Fruit fly (Drosophila melanogaster): ENCODE data around the gene eEF1alpha2.

Gene eEF1alpha2

dm6 chr3R:31761529-31762009 lies 23.3 kb downstream of the eEF1alpha2 start, which contains the start of gene Smvt:
Gene Smvt, minus strand, starts transcription at chr3R:31761579.
- TF ChIP-seq Sin3A (optimal IDR thresholded peaks at IDR 0.05): no peak
- TF ChIP-seq ttk (optimal IDR thresholded peaks at IDR 0.05): no peak
- no peak for TF ChIP-seq psq (optimal IDR thresholded peaks at IDR 0.05)
- no peak for TF ChIP-seq Myc (optimal IDR thresholded peaks at IDR 0.05)
- no peak for TF ChIP-seq h (optimal IDR thresholded peaks at IDR 0.05)
- TF ChIP-seq insv (optimal IDR thresholded peaks at IDR 0.05): no peak

dm6 chr3R:31762672-31763071 lies 24.4 kb downstream of the eEF1alpha2 start:
- TF ChIP-seq psq (optimal IDR thresholded peaks at IDR 0.05): no peak
- TF ChIP-seq h (optimal IDR thresholded peaks at IDR 0.05): no peak
- TF ChIP-seq ttk (optimal IDR thresholded peaks at IDR 0.05): no peak
- TF ChIP-seq Sin3A (optimal IDR thresholded peaks at IDR 0.05): no peak
- no peak for TF ChIP-seq Myc (optimal IDR thresholded peaks at IDR 0.05)
- no peak for TF ChIP-seq insv (optimal IDR thresholded peaks at IDR 0.05)

- TF ChIP-seq ttk (optimal IDR thresholded peaks at IDR 0.05) (no peak), Sin3A (optimal IDR thresholded peaks at IDR 0.05) (no peak), insv (optimal IDR thresholded peaks at IDR 0.05) (no peak), psq (optimal IDR thresholded peaks at IDR 0.05) (no peak), Myc (optimal IDR thresholded peaks at IDR 0.05) (no peak), h (optimal IDR thresholded peaks at IDR 0.05) (no peak)
Observed at dm6 chr3R:31764672-31765071, 26.4 kb downstream of the eEF1alpha2 start, which contains the start of gene CG2150. Gene CG2150, minus strand, starts transcription at chr3R:31764772.

DNA sequence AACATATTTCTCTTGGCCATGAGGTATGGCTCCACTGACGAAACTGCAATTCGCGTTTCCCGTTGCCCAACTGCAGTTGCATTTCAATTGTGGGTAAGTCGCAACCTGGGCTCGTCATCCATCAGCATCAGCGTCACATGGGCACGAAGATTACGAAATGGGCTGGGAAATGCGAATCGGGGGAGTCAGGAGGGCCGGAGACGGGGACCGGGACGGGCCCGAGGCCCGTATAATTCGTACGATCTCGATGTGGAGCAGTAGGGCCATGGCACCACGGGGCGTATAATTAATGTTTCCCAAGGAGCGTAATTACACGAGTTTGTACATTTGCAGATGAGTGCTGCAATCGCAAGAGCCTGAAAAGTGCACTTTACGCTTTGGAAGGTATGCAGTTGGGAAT lies 26.9 kb downstream of the eEF1alpha2 start:
- TF ChIP-seq ttk (optimal IDR thresholded peaks at IDR 0.05) (no peak), Myc (optimal IDR thresholded peaks at IDR 0.05) (no peak), insv (optimal IDR thresholded peaks at IDR 0.05) (no peak), Sin3A (optimal IDR thresholded peaks at IDR 0.05) (no peak), psq (optimal IDR thresholded peaks at IDR 0.05) (no peak), h (optimal IDR thresholded peaks at IDR 0.05) (no peak)

- TF ChIP-seq Myc (optimal IDR thresholded peaks at IDR 0.05) (no peak), Sin3A (optimal IDR thresholded peaks at IDR 0.05) (no peak), h (optimal IDR thresholded peaks at IDR 0.05) (no peak)
Observed at dm6 chr3R:31767528-31767927, 29.3 kb downstream of the eEF1alpha2 start.

- TF ChIP-seq h (optimal IDR thresholded peaks at IDR 0.05) (no peak), ttk (optimal IDR thresholded peaks at IDR 0.05) (no peak), Sin3A (optimal IDR thresholded peaks at IDR 0.05) (no peak), insv (optimal IDR thresholded peaks at IDR 0.05) (no peak), Myc (optimal IDR thresholded peaks at IDR 0.05) (no peak), psq (optimal IDR thresholded peaks at IDR 0.05) (no peak)
Observed at dm6 chr3R:31768198-31768597, 29.9 kb downstream of the eEF1alpha2 start.

DNA sequence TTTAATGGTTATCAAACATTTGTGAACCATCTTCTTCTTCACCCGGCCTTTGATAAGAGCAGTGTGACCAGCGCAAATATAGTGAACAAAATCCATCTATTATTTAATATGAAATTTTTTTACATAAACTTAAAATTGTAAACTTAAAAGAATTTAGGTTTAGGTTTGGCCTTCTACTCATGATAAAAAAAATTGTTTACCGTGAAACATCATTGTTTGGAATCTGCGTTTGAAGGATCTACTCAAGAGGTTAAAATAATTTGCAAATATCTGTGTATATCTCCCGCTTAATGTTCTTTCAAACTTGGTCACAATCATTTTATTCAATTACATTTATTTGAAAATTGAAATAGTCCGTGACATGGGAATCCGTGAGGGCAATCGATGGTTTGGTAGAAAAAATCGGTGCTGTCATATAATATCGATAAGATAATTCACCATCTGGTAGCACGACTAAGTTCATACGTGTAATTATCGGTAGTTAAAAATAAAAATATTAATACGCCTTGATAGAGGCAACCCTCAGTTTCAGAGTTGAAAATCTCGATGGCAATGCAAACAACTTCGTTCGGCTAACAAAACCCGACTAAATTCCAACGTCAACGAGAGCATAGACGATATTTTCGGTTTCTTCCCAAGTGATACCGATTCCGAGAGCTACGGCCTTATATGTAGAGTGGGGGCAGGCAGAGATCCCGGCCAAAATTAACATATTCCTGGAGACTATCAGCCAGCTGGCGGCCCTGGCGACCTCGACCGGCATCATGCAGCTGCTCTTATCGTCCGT lies 33.7 kb downstream of the eEF1alpha2 start, which contains the start of the genes betaGlu and sip3:
TSS of gene betaGlu (minus strand) at position 59 of the 787 bp plus-strand sequence.
TSS of gene sip3 (plus strand) at position 430 of the 787 bp plus-strand sequence.
- TF ChIP-seq ttk (optimal IDR thresholded peaks at IDR 0.05): no peak
- TF ChIP-seq psq (optimal IDR thresholded peaks at IDR 0.05): no peak

DNA sequence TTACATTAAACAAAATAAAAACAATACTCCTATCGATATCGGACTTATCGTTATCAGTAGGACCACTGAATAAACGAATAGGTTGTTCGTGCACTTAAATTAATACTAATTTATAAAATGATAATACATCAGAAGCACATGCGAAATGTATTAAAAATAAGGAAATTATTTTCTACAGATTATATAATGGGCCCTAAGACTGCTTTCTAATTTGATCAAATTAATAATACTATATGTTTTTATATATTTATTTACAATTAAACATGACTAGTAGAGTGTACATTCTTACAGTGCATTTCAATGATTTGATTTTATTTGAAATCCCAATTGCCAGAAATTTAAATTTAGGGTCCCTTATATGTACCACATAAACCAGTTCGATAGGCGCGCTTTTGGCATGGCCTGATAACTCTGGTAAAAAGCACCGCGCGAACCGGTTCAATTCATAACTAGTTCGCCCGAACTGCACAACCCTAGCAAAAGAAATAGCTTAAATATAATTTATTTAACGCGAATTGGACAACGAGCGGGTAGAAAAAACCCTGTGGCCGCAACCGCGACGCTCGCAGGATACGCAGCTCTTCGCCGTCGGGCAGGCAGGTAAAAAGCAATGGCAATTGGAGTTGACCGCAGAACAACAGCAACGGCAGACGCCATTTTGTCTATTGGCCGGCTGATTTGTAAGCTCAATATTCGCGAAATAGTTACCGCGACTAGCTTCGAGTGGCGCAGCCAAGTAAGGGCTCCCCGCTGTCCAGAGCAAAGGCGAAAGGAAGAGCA lies 38.5 kb downstream of the eEF1alpha2 start, which contains the start of the genes CG2126 and faf:
TSS of gene CG2126 (minus strand) at position 70 of the 780 bp plus-strand sequence.
TSS of gene faf (plus strand) at position 438 of the 780 bp plus-strand sequence.
- TF ChIP-seq Myc (optimal IDR thresholded peaks at IDR 0.05) (no peak), h (optimal IDR thresholded peaks at IDR 0.05) (no peak), psq (optimal IDR thresholded peaks at IDR 0.05) (no peak), Sin3A (optimal IDR thresholded peaks at IDR 0.05) (no peak)

DNA sequence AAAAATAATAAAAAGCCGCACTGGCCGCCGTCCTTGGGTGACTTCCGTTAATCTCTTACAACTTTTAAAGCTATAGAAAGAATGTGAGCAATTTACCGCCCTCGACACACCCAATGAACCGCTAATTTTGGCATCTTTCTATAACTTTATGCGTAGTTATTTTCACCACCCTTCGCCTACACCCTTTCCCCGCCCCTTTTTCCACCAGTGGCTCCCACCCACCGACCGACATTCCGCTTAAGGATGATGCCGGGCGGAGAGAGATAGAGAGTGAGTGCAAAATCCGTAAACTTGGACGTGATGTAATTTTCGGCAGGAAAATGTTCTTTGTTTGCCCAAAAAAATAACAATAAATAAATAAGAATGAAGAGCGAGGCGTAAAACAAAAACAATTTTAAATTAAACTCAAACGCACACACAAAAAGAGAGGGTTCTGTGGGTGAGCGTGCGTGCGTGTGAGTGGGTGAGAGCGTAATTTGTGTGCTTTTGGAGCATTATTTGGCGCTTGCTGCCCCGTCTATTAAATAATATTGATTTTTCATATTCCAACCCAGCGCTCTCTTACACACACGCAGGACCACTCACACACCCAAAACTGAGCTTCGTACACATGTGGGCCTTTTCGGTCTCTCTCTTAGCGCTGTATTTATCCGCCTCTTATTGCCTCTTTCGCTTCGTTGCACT lies 39.4 kb downstream of the eEF1alpha2 start:
- TF ChIP-seq Myc (optimal IDR thresholded peaks at IDR 0.05): no peak
- no peak for TF ChIP-seq insv (optimal IDR thresholded peaks at IDR 0.05)
- no peak for TF ChIP-seq h (optimal IDR thresholded peaks at IDR 0.05)
- TF ChIP-seq ttk (optimal IDR thresholded peaks at IDR 0.05): no peak
